Worm (Caenorhabditis elegans): ENCODE results near the gene ugt-35.

DNA sequence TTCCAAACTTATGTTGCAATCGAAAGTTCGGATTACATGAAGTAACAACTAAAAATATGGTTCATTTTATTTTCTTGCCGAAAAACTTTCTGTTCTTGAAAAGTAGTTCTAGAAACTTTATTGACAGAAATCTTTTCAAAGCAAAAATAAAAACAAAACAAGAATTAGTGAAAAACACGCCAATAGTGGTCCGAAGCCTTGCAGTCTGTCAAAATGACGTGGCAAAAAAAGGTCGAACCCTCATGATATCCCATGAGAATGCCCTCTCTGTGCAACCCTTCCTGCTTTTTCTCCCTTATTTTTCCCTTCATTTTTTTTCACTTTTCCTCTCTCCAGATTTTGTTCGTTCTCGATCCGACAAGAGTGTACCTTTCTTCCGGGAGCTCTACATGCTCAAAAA lies 45.1 kb upstream of the ugt-35 start:
- TF ChIP-seq nhr-25 (tag; optimal IDR thresholded peaks at IDR 0.05; ENCODE audit: borderline replicate concordance, insufficient read depth) (no peak), tra-1 (GFP tag; IDR thresholded peaks at IDR 0.05) (no peak), nhr-237 (tag; optimal IDR thresholded peaks at IDR 0.05) (no peak), unc-39 (tag; optimal IDR thresholded peaks at IDR 0.05) (no peak), aly-2 (tag; optimal IDR thresholded peaks at IDR 0.05) (no peak), skn-1 (tag; optimal IDR thresholded peaks at IDR 0.05) (no peak), pha-4 (GFP tag; IDR thresholded peaks at IDR 0.05) (no peak), pha-4 (tag; optimal IDR thresholded peaks at IDR 0.05) (no peak), jun-1 (tag; optimal IDR thresholded peaks at IDR 0.05) (no peak), lsy-2 (tag; optimal IDR thresholded peaks at IDR 0.05) (no peak), duxl-1 (tag; optimal IDR thresholded peaks at IDR 0.05; ENCODE audit: poor library complexity) (no peak), arid-1 (GFP tag; conservative IDR thresholded peaks at IDR 0.05) (no peak), lin-29 (GFP tag; IDR thresholded peaks at IDR 0.05) (no peak), ces-1 (GFP tag; optimal IDR thresholded peaks at IDR 0.05) (no peak)

Data from whole organism, L4 larva.